Worm (Caenorhabditis elegans) whole organism, L1 larva: ENCODE results near the gene tsp-5.
A peak's percentile ranks its signal among the peaks of the same experiment; 100 is the strongest.

Source experiments
- Y116A8C.19 ChIP-seq: sonication (generic microtip); optimal IDR thresholded peaks from 2 replicates; lab custom pipeline; 2016; ENCODE audit warnings: missing compliant biosample characterization, missing genetic modification characterization, borderline replicate concordance
- alr-1 ChIP-seq: fragments of 200-800 bp; sonication (Bioruptor generic); optimal IDR thresholded peaks from 2 replicates; lab custom pipeline; 2018; ENCODE audit warnings: borderline replicate concordance, mild to moderate bottlenecking, missing genetic modification characterization, missing compliant biosample characterization
- aly-2 ChIP-seq: fragments of 150-350 bp; optimal IDR thresholded peaks from 2 replicates; lab custom pipeline; 2014; ENCODE audit warnings: missing biosample characterization, missing genetic modification characterization
- ama-1 ChIP-seq: fragments of 150-350 bp; optimal IDR thresholded peaks from 2 replicates; lab custom pipeline; 2014
- blmp-1 ChIP-seq: fragments of 150-350 bp; optimal IDR thresholded peaks from 2 replicates; lab custom pipeline; 2014; ENCODE audit warnings: missing biosample characterization, missing genetic modification characterization
- ceh-88 ChIP-seq: fragments of 200-800 bp; sonication (Bioruptor generic); IDR thresholded peaks from 2 replicates; pipeline ENCODE4 v1.3.6; 2022; ENCODE audit warnings: missing genetic modification characterization, missing compliant biosample characterization
- ceh-90 ChIP-seq: sonication (generic microtip); optimal IDR thresholded peaks from 2 replicates; lab custom pipeline; 2016; ENCODE audit warnings: missing genetic modification characterization, missing compliant biosample characterization
- ces-1 ChIP-seq: fragments of 150-350 bp; optimal IDR thresholded peaks from 2 replicates; lab custom pipeline; 2014; ENCODE audit warnings: missing biosample characterization, missing genetic modification reagents, missing genetic modification characterization
- dsc-1 ChIP-seq: sonication (generic microtip); optimal IDR thresholded peaks from 2 replicates; lab custom pipeline; 2016; ENCODE audit warnings: mild to moderate bottlenecking, missing genetic modification characterization, missing compliant biosample characterization
- efl-1 ChIP-seq, 4 experiments: fragments of 150-350 bp; optimal IDR thresholded peaks in 3 of 4; peaks in 1 of 4; 1 replicate in 1 of 4; 2 replicates in 3 of 4; lab custom pipeline; 2014; ENCODE audit warnings: missing biosample characterization in 2 of 4, missing genetic modification characterization in 2 of 4, missing genetic modification reagents in 2 of 4
- elt-2 ChIP-seq: sonication (generic microtip); optimal IDR thresholded peaks from 2 replicates; lab custom pipeline; 2016; ENCODE audit warnings: missing genetic modification characterization, mild to moderate bottlenecking, inconsistent platforms, missing compliant biosample characterization, missing genetic modification reagents
- elt-3 ChIP-seq, 6 experiments: fragments of 150-350 bp in 1 of 6; sonication (generic microtip); optimal IDR thresholded peaks; 2 replicates each; lab custom pipeline; 2017 to 2018; ENCODE audit warnings: missing biosample characterization in 6 of 6, missing genetic modification characterization in 6 of 6, inconsistent platforms in 1 of 6
- ets-5 ChIP-seq: fragments of 200-800 bp; sonication (Bioruptor generic); IDR thresholded peaks from 2 replicates; pipeline ENCODE4 v1.3.6; 2022; ENCODE audit warnings: missing genetic modification characterization, missing compliant biosample characterization
- fkh-10 ChIP-seq: sonication (generic microtip); optimal IDR thresholded peaks from 2 replicates; lab custom pipeline; 2017; ENCODE audit warnings: missing biosample characterization, missing genetic modification reagents, missing genetic modification characterization
- fkh-4 ChIP-seq: sonication (generic microtip); optimal IDR thresholded peaks from 2 replicates; lab custom pipeline; 2016; ENCODE audit warnings: missing compliant biosample characterization, missing genetic modification characterization, borderline replicate concordance
- hlh-4 ChIP-seq: sonication (generic microtip); optimal IDR thresholded peaks from 2 replicates; lab custom pipeline; 2016; ENCODE audit warnings: mild to moderate bottlenecking, missing genetic modification characterization, missing compliant biosample characterization
- jun-1 ChIP-seq: fragments of 150-350 bp; optimal IDR thresholded peaks from 2 replicates; lab custom pipeline; 2014; ENCODE audit warnings: missing biosample characterization, missing genetic modification reagents, missing genetic modification characterization
- lin-13 ChIP-seq: fragments of 150-350 bp; optimal IDR thresholded peaks from 2 replicates; lab custom pipeline; 2014; ENCODE audit warnings: missing biosample characterization, missing genetic modification reagents, missing genetic modification characterization
- lin-14 ChIP-seq: fragments of 200-800 bp; sonication (Bioruptor generic); optimal IDR thresholded peaks from 2 replicates; lab custom pipeline; 2018; ENCODE audit warnings: mild to moderate bottlenecking, missing genetic modification characterization, moderate library complexity, missing compliant biosample characterization
- lir-3 ChIP-seq: sonication (generic microtip); optimal IDR thresholded peaks from 2 replicates; lab custom pipeline; 2016; ENCODE audit warnings: mild to moderate bottlenecking, missing genetic modification characterization, moderate library complexity, missing compliant biosample characterization; ENCODE audit not compliant: poor library complexity
- lsy-2 ChIP-seq, 2 experiments: fragments of 150-350 bp; optimal IDR thresholded peaks; 2 replicates each; lab custom pipeline; 2014; ENCODE audit warnings: missing biosample characterization in 2 of 2, missing genetic modification characterization in 2 of 2
- mab-9 ChIP-seq: fragments of 200-800 bp; sonication (Bioruptor generic); IDR thresholded peaks from 2 replicates; pipeline ENCODE4 v1.3.6; 2022; ENCODE audit warnings: missing genetic modification reagents, missing genetic modification characterization, missing compliant biosample characterization
- mef-2 ChIP-seq: fragments of 150-350 bp; optimal IDR thresholded peaks from 2 replicates; lab custom pipeline; 2014; ENCODE audit warnings: missing biosample characterization, missing genetic modification characterization
- mep-1 ChIP-seq: fragments of 150-350 bp; optimal IDR thresholded peaks from 2 replicates; lab custom pipeline; 2014; ENCODE audit warnings: missing biosample characterization, missing genetic modification characterization
- nhr-237 ChIP-seq: fragments of 150-350 bp; optimal IDR thresholded peaks from 2 replicates; lab custom pipeline; 2014; ENCODE audit warnings: missing biosample characterization, missing genetic modification characterization
- nhr-71 ChIP-seq: sonication (generic microtip); optimal IDR thresholded peaks from 2 replicates; lab custom pipeline; 2016; ENCODE audit warnings: mild to moderate bottlenecking, missing genetic modification characterization, moderate library complexity, missing compliant biosample characterization
- nhr-77 ChIP-seq: fragments of 150-350 bp; optimal IDR thresholded peaks from 2 replicates; lab custom pipeline; 2014; ENCODE audit warnings: missing biosample characterization, missing genetic modification characterization
- nhr-90 ChIP-seq: sonication (generic microtip); optimal IDR thresholded peaks from 2 replicates; lab custom pipeline; 2016; ENCODE audit warnings: mild to moderate bottlenecking, missing genetic modification characterization, missing compliant biosample characterization; ENCODE audit not compliant: poor library complexity
- pqm-1 ChIP-seq: sonication (generic microtip); optimal IDR thresholded peaks from 3 replicates; lab custom pipeline; 2017; ENCODE audit warnings: missing biosample characterization, missing genetic modification characterization
- snpc-4 ChIP-seq: fragments of 150-350 bp; optimal IDR thresholded peaks from 2 replicates; lab custom pipeline; 2014; ENCODE audit warnings: missing biosample characterization, missing genetic modification characterization
- sptf-1 ChIP-seq: fragments of 150-350 bp; optimal IDR thresholded peaks from 2 replicates; lab custom pipeline; 2014; ENCODE audit warnings: missing biosample characterization, missing genetic modification characterization
- sup-37 ChIP-seq: fragments of 200-800 bp; sonication (Bioruptor generic); optimal IDR thresholded peaks from 2 replicates; lab custom pipeline; 2018; ENCODE audit warnings: mild to moderate bottlenecking, missing genetic modification characterization, missing compliant biosample characterization
- swsn-7 ChIP-seq: sonication (generic microtip); optimal IDR thresholded peaks from 2 replicates; lab custom pipeline; 2016; ENCODE audit warnings: missing genetic modification characterization, missing compliant biosample characterization
- tbx-2 ChIP-seq: sonication (generic microtip); optimal IDR thresholded peaks from 2 replicates; lab custom pipeline; 2016; ENCODE audit warnings: missing genetic modification characterization, missing compliant biosample characterization
- unc-98 ChIP-seq: fragments of 200-800 bp; sonication (Bioruptor generic); IDR thresholded peaks from 2 replicates; pipeline ENCODE4 v1.3.6; 2022; ENCODE audit warnings: missing genetic modification characterization, missing compliant biosample characterization
- zip-4 ChIP-seq: fragments of 200-800 bp; sonication (Bioruptor generic); optimal IDR thresholded peaks from 2 replicates; lab custom pipeline; 2018; ENCODE audit warnings: mild to moderate bottlenecking, missing genetic modification characterization, moderate library complexity, missing compliant biosample characterization

Gene tsp-5

DNA sequence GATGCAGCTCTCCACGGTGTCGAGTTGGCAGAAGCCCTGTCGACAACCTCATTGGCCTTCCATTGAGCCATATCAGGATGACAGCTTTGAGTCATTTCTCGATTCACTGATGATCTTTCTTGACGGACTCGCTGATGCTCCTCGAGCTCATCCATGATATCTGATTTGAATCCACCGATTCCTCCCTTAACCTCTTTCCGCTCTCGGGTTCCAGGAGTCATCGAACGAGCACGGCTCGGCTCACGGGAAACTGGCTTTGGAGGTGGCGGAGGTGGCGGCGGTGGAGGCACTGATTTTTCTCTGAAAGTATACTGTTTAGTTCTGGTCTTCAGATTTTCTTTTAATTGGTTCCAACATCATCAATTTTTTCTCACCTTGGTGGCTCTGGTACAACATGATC lies 32.5 kb downstream of the tsp-5 start:
- no peak for TF ChIP-seq Y116A8C.19
- no peak for TF ChIP-seq elt-3 (tag; optimal IDR thresholded peaks at IDR 0.05; lab: Kevin White, UChicago)
- no peak for TF ChIP-seq snpc-4 (tag; lab: Kevin White, UChicago)
- TF ChIP-seq nhr-71 (tag; lab: Kevin White, UChicago): no peak
- TF ChIP-seq ceh-90 (tag; lab: Kevin White, UChicago): no peak
- TF ChIP-seq dsc-1: no peak
- no peak for TF ChIP-seq sup-37 (GFP tag; lab: Kevin White, UChicago)
- TF ChIP-seq lin-13 (GFP tag; lab: Kevin White, UChicago): no peak

DNA sequence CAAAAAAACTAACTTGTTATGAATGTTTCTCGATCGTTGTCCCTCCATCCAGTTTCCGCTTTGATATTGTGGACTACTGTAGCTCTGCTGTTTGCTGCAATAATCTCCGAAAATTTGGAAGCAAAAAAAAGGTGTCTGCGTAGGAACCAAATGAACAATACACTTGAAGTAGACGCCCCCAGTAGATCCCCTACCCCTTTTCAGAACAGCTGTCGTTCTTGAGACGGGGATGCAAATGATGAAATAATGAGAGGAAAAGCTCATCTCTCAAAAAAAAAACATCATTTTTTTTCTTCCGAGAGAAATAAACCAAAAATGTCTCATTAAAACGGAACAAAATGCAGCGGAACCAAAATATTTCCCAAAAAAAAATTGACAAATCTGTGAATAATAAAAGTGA lies 34.2 kb downstream of the tsp-5 start:
- TF ChIP-seq lin-14 (GFP tag; lab: Kevin White, UChicago) (peak; percentile 22), tbx-2 (tag; lab: Kevin White, UChicago) (no peak)

DNA sequence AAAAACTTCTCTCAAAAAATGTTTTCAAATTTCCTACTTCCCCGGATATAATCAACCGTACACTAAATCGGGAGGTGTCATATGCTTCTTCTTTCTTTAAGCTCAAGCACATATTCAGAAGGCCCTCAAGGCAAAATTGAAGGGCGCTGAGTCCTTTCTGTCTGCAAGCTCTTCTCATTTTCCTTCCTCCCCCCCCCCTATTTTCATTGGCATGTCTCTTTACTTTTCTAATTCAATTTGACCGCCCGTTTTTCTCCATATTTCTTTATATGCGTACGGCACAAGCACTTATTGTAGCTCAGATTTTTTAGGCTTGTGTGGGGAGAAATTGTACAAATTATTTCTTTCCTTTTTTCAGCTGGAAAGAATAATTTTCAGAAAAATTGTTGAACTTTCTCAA lies 36.0 kb downstream of the tsp-5 start:
- no peak for TF ChIP-seq blmp-1 (tag; lab: Kevin White, UChicago)
- no peak for TF ChIP-seq lsy-2 (tag; optimal IDR thresholded peaks at IDR 0.05; lab: Kevin White, UChicago)
- no peak for TF ChIP-seq mep-1
- no peak for TF ChIP-seq ets-5 (GFP tag; lab: Robert Waterston, UW)
- TF ChIP-seq mef-2: no peak
- peak; percentile 58 for TF ChIP-seq lin-14 (GFP tag; lab: Kevin White, UChicago)
- no peak for TF ChIP-seq ceh-88

DNA sequence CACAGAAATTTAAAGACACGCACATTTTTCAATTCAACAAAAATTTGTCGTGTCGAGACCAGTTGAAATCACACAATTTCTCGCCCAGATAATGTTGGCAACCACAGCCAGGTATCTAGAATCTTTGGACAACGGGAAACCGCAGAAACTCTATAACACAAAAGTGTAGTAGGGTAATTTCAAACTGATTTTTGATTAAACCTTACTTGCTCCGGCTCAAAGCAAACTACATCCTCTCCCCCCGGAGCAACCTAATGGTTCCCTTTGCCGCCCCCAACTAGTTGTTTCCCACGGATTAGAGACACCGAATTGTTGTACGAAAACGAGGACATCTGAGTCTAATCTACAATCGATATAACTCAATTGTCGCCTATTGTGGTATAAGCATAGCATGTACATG lies 37.2 kb downstream of the tsp-5 start:
- TF ChIP-seq efl-1 (optimal IDR thresholded peaks at IDR 0.05; lab: Kevin White, UChicago) (no peak), efl-1 (GFP tag; optimal IDR thresholded peaks at IDR 0.05 in 1 of 2; lab: Kevin White, UChicago) (peak in 1 of 2 experiments; percentile 76), fkh-10 (no peak), pqm-1 (tag; lab: Kevin White, UChicago) (no peak)

DNA sequence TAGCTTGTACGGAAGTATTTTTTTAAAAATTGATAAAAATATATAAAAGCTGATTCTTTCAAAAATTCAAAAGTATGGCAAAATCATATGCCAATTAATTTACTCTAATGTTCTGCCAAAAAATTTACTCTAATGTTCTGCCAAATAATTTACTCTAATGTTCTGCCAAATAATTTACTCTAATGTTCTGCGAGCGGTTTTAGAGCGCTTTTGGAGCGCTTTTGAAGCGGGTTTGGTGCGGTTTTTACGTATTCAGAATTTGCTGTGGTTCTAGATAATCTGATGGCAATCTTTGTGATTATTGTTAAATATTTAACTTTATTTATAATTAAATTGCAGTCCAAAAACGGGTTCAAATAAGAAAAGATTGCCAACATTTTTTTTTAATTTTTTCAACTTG lies 42.2 kb downstream of the tsp-5 start:
- no peak for TF ChIP-seq aly-2
- TF ChIP-seq ces-1 (GFP tag; lab: Kevin White, UChicago): no peak
- TF ChIP-seq hlh-4 (tag; lab: Kevin White, UChicago): peak; percentile 15
- TF ChIP-seq nhr-237 (tag; lab: Kevin White, UChicago): no peak
- TF ChIP-seq mab-9: no peak
- TF ChIP-seq swsn-7 (tag; lab: Kevin White, UChicago): no peak
- TF ChIP-seq ama-1: no peak

DNA sequence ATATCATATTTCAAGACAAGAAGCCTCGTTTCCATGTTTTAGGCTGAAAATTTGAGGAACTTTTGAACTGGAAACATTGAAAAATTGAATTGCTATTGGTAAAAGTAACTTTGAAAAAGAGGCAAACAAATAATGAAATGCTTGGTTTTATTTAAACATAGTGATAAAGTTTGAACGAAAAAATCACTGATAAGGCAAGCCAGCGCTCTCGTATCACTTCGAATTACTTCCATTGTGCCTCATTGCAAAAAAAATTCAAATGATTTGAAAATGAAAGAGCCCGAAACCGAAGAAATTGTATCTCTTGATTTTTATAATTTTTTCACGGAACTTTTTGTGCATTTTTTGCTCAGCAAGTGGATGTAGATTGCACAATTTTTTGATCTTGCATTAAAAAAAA lies 43.4 kb downstream of the tsp-5 start, which contains the start of gene F52G2.3:
Gene F52G2.3, minus strand, starts transcription at position 43 of the 400 bp plus-strand sequence.
- TF ChIP-seq jun-1 (tag; lab: Kevin White, UChicago): no peak
- no peak for TF ChIP-seq unc-98
- no peak for TF ChIP-seq zip-4
- TF ChIP-seq elt-2: no peak
- TF ChIP-seq snpc-4 (tag; lab: Kevin White, UChicago): no peak
- TF ChIP-seq mep-1: no peak
- no peak for TF ChIP-seq ceh-88
- no peak for TF ChIP-seq lir-3
- TF ChIP-seq alr-1 (tag; lab: Kevin White, UChicago): no peak
- TF ChIP-seq sptf-1: no peak
- no peak for TF ChIP-seq hlh-4 (tag; lab: Kevin White, UChicago)
- TF ChIP-seq fkh-4: no peak
- no peak for TF ChIP-seq nhr-77 (tag; lab: Kevin White, UChicago)
- no peak for TF ChIP-seq nhr-90 (tag; lab: Kevin White, UChicago)
